Worm (Caenorhabditis elegans) whole organism, L1 larva: Measurements from ENCODE around the gene vglu-3.
A peak's percentile ranks its signal among the peaks of the same experiment; 100 is the strongest.

Source experiments
- C16A3.4 ChIP-seq: fragments of 150-350 bp; optimal IDR thresholded peaks from 2 replicates; lab custom pipeline; 2014; ENCODE audit warnings: missing biosample characterization, missing genetic modification characterization
- C34B4.2 ChIP-seq: sonication (generic microtip); optimal IDR thresholded peaks from 2 replicates; lab custom pipeline; 2017; ENCODE audit warnings: mild to moderate bottlenecking, missing genetic modification characterization, missing compliant biosample characterization
- F16B12.6 ChIP-seq: fragments of 150-350 bp; optimal IDR thresholded peaks from 2 replicates; lab custom pipeline; 2014; ENCODE audit warnings: missing biosample characterization, missing genetic modification characterization
- alr-1 ChIP-seq: fragments of 200-800 bp; sonication (Bioruptor generic); optimal IDR thresholded peaks from 2 replicates; lab custom pipeline; 2018; ENCODE audit warnings: borderline replicate concordance, mild to moderate bottlenecking, missing genetic modification characterization, missing compliant biosample characterization
- aly-2 ChIP-seq: fragments of 150-350 bp; optimal IDR thresholded peaks from 2 replicates; lab custom pipeline; 2014; ENCODE audit warnings: missing biosample characterization, missing genetic modification characterization
- ceh-82 ChIP-seq, 3 experiments: fragments of 150-350 bp in 1 of 3; sonication (generic microtip) in 2 of 3; optimal IDR thresholded peaks; 2 replicates each; lab custom pipeline; 2014 to 2017; ENCODE audit warnings: missing biosample characterization in 3 of 3, missing genetic modification characterization in 3 of 3
- ces-1 ChIP-seq: fragments of 150-350 bp; optimal IDR thresholded peaks from 2 replicates; lab custom pipeline; 2014; ENCODE audit warnings: missing biosample characterization, missing genetic modification reagents, missing genetic modification characterization
- efl-1 ChIP-seq, 4 experiments: fragments of 150-350 bp; optimal IDR thresholded peaks in 3 of 4; peaks in 1 of 4; 1 replicate in 1 of 4; 2 replicates in 3 of 4; lab custom pipeline; 2014; ENCODE audit warnings: missing biosample characterization in 2 of 4, missing genetic modification characterization in 2 of 4, missing genetic modification reagents in 2 of 4
- egl-27 ChIP-seq, 2 experiments: fragments of 150-350 bp in 1 of 2; sonication (generic microtip); optimal IDR thresholded peaks; 3 replicates each; lab custom pipeline; 2017 to 2018; ENCODE audit warnings: missing biosample characterization in 2 of 2, missing genetic modification characterization in 2 of 2, missing genetic modification reagents in 2 of 2
- elt-3 ChIP-seq, 6 experiments: fragments of 150-350 bp in 1 of 6; sonication (generic microtip); optimal IDR thresholded peaks; 2 replicates each; lab custom pipeline; 2017 to 2018; ENCODE audit warnings: missing biosample characterization in 6 of 6, missing genetic modification characterization in 6 of 6, inconsistent platforms in 1 of 6
- fkh-4 ChIP-seq: sonication (generic microtip); optimal IDR thresholded peaks from 2 replicates; lab custom pipeline; 2016; ENCODE audit warnings: missing compliant biosample characterization, missing genetic modification characterization, borderline replicate concordance
- irx-1 ChIP-seq: sonication (generic microtip); optimal IDR thresholded peaks from 2 replicates; lab custom pipeline; 2016; ENCODE audit warnings: missing genetic modification characterization, missing compliant biosample characterization
- jun-1 ChIP-seq: fragments of 150-350 bp; optimal IDR thresholded peaks from 2 replicates; lab custom pipeline; 2014; ENCODE audit warnings: missing biosample characterization, missing genetic modification reagents, missing genetic modification characterization
- lin-13 ChIP-seq: fragments of 150-350 bp; optimal IDR thresholded peaks from 2 replicates; lab custom pipeline; 2014; ENCODE audit warnings: missing biosample characterization, missing genetic modification reagents, missing genetic modification characterization
- lin-14 ChIP-seq: fragments of 200-800 bp; sonication (Bioruptor generic); optimal IDR thresholded peaks from 2 replicates; lab custom pipeline; 2018; ENCODE audit warnings: mild to moderate bottlenecking, missing genetic modification characterization, moderate library complexity, missing compliant biosample characterization
- lin-15B ChIP-seq: fragments of 150-350 bp; sonication (generic microtip); optimal IDR thresholded peaks from 3 replicates; lab custom pipeline; 2014; ENCODE audit warnings: missing biosample characterization, missing genetic modification characterization
- lin-35 ChIP-seq, 2 experiments: fragments of 150-350 bp; optimal IDR thresholded peaks; 2 replicates each; lab custom pipeline; 2014; ENCODE audit warnings: missing biosample characterization in 2 of 2, missing genetic modification characterization in 2 of 2, missing genetic modification reagents in 2 of 2
- lin-39 ChIP-seq: fragments of 150-350 bp; optimal IDR thresholded peaks from 2 replicates; lab custom pipeline; 2014; ENCODE audit warnings: missing biosample characterization, missing genetic modification reagents, missing genetic modification characterization
- lir-3 ChIP-seq: sonication (generic microtip); optimal IDR thresholded peaks from 2 replicates; lab custom pipeline; 2016; ENCODE audit warnings: mild to moderate bottlenecking, missing genetic modification characterization, moderate library complexity, missing compliant biosample characterization; ENCODE audit not compliant: poor library complexity
- mep-1 ChIP-seq: fragments of 150-350 bp; optimal IDR thresholded peaks from 2 replicates; lab custom pipeline; 2014; ENCODE audit warnings: missing biosample characterization, missing genetic modification characterization
- nhr-11 ChIP-seq: fragments of 150-350 bp; optimal IDR thresholded peaks from 2 replicates; lab custom pipeline; 2014; ENCODE audit warnings: missing biosample characterization, missing genetic modification characterization
- nhr-237 ChIP-seq: fragments of 150-350 bp; optimal IDR thresholded peaks from 2 replicates; lab custom pipeline; 2014; ENCODE audit warnings: missing biosample characterization, missing genetic modification characterization
- nhr-28 ChIP-seq: fragments of 150-350 bp; optimal IDR thresholded peaks from 2 replicates; lab custom pipeline; 2014; ENCODE audit warnings: missing biosample characterization, missing genetic modification characterization
- nhr-47 ChIP-seq: sonication (generic microtip); optimal IDR thresholded peaks from 2 replicates; lab custom pipeline; 2016; ENCODE audit warnings: mild to moderate bottlenecking, missing genetic modification characterization, moderate library complexity, missing compliant biosample characterization
- nhr-71 ChIP-seq: sonication (generic microtip); optimal IDR thresholded peaks from 2 replicates; lab custom pipeline; 2016; ENCODE audit warnings: mild to moderate bottlenecking, missing genetic modification characterization, moderate library complexity, missing compliant biosample characterization
- nhr-85 ChIP-seq: sonication (generic microtip); peaks from one replicate; lab custom pipeline; 2016; ENCODE audit warnings: missing genetic modification characterization, inconsistent platforms, missing compliant biosample characterization
- rnt-1 ChIP-seq: sonication (generic microtip); optimal IDR thresholded peaks from 2 replicates; lab custom pipeline; 2016; ENCODE audit warnings: mild to moderate bottlenecking, missing genetic modification characterization, moderate library complexity, missing compliant biosample characterization
- skn-1 ChIP-seq: fragments of 150-350 bp; optimal IDR thresholded peaks from 2 replicates; lab custom pipeline; 2014; ENCODE audit warnings: missing biosample characterization, missing genetic modification characterization
- snu-23 ChIP-seq: sonication (generic microtip); optimal IDR thresholded peaks from 2 replicates; lab custom pipeline; 2016; ENCODE audit warnings: missing genetic modification characterization, missing compliant biosample characterization
- tbx-2 ChIP-seq: sonication (generic microtip); optimal IDR thresholded peaks from 2 replicates; lab custom pipeline; 2016; ENCODE audit warnings: missing genetic modification characterization, missing compliant biosample characterization
- unc-130 ChIP-seq: fragments of 150-350 bp; optimal IDR thresholded peaks from 2 replicates; lab custom pipeline; 2017; ENCODE audit warnings: missing biosample characterization, missing genetic modification characterization, inconsistent platforms
- unc-62 ChIP-seq: fragments of 150-350 bp; optimal IDR thresholded peaks from 2 replicates; lab custom pipeline; 2014; ENCODE audit warnings: missing biosample characterization, missing genetic modification reagents, missing genetic modification characterization
- unc-86 ChIP-seq: sonication (generic microtip); optimal IDR thresholded peaks from 2 replicates; lab custom pipeline; 2016; ENCODE audit warnings: missing genetic modification characterization, missing compliant biosample characterization
- unc-98 ChIP-seq: fragments of 200-800 bp; sonication (Bioruptor generic); IDR thresholded peaks from 2 replicates; pipeline ENCODE4 v1.3.6; 2022; ENCODE audit warnings: missing genetic modification characterization, missing compliant biosample characterization
- ztf-4 ChIP-seq: fragments of 150-350 bp; optimal IDR thresholded peaks from 2 replicates; lab custom pipeline; 2014; ENCODE audit warnings: missing biosample characterization, missing genetic modification characterization

Gene vglu-3

ce11 chrIII:10290541-10290940, 9.6 kb upstream of the vglu-3 start (continued):
- TF ChIP-seq mep-1, result no peak

ce11 chrIII:10293362-10293761, 6.8 kb upstream of the vglu-3 start:
- peak; percentile 72 for TF ChIP-seq nhr-85 (tag; lab: Kevin White, UChicago)
- TF ChIP-seq C16A3.4 (tag; lab: Kevin White, UChicago), result no peak
- TF ChIP-seq nhr-71, result no peak
- peak in 2 of 6 experiments; percentile 32 to 78 for TF ChIP-seq elt-3 (tag; optimal IDR thresholded peaks at IDR 0.05; lab: Kevin White, UChicago)

DNA sequence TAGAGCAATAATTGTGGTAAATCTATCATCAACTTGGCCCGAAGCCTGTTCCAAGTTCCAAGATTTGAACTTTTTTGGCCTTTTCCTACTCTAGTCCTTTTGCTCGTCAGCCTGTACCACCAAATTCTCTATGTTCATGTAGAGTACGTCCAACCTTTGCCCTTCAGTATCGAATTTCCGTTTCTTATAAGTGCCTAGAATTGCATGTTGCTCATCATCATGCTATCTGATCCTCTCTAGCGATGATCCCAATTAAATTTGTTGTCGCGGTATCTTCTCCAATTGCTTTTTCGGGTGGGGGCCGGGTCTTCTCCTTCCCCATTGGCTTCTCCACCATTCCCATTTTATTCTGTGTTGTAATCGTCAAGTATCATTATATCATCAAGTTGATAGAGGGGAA, 6.2 kb upstream of the vglu-3 start:
- TF ChIP-seq skn-1 (tag; lab: Kevin White, UChicago), result no peak
- TF ChIP-seq fkh-4, result no peak
- TF ChIP-seq ztf-4, result no peak
- no peak for TF ChIP-seq efl-1 (optimal IDR thresholded peaks at IDR 0.05; lab: Kevin White, UChicago)
- TF ChIP-seq efl-1 (GFP tag; optimal IDR thresholded peaks at IDR 0.05 in 1 of 2; lab: Kevin White, UChicago), result no peak

ce11 chrIII:10294837-10295236, 5.3 kb upstream of the vglu-3 start, which contains the start of gene vglu-2:
Gene vglu-2, plus strand, starts transcription at chrIII:10295137.
- TF ChIP-seq nhr-28 (tag; lab: Kevin White, UChicago) (no peak), ceh-82 (tag; optimal IDR thresholded peaks at IDR 0.05; lab: Kevin White, UChicago) (no peak), nhr-47 (tag; lab: Kevin White, UChicago) (no peak), nhr-11 (tag; lab: Kevin White, UChicago) (no peak), nhr-237 (no peak), C34B4.2 (tag; lab: Kevin White, UChicago) (no peak), alr-1 (tag; lab: Kevin White, UChicago) (no peak), aly-2 (tag; lab: Kevin White, UChicago) (no peak), egl-27 (tag; optimal IDR thresholded peaks at IDR 0.05; lab: Kevin White, UChicago) (no peak), lin-14 (no peak), unc-130 (tag; lab: Kevin White, UChicago) (no peak), ces-1 (no peak), rnt-1 (tag; lab: Kevin White, UChicago) (no peak)

- TF ChIP-seq irx-1 (tag; lab: Kevin White, UChicago) (no peak), lin-35 (GFP tag; optimal IDR thresholded peaks at IDR 0.05; lab: Kevin White, UChicago) (no peak), nhr-85 (tag; lab: Kevin White, UChicago) (peak; percentile 67), lir-3 (no peak), elt-3 (tag; optimal IDR thresholded peaks at IDR 0.05; lab: Kevin White, UChicago) (peak in 1 of 6 experiments; percentile 5), snu-23 (GFP tag; lab: Kevin White, UChicago) (no peak), F16B12.6 (tag; lab: Kevin White, UChicago) (no peak), lin-13 (GFP tag; lab: Kevin White, UChicago) (no peak), lin-15B (tag; lab: Kevin White, UChicago) (no peak), lin-39 (tag; lab: Kevin White, UChicago) (no peak), jun-1 (tag; lab: Kevin White, UChicago) (no peak), tbx-2 (tag; lab: Kevin White, UChicago) (no peak), unc-86 (no peak), C34B4.2 (tag; lab: Kevin White, UChicago) (no peak), skn-1 (tag; lab: Kevin White, UChicago) (no peak), unc-98 (GFP tag; lab: Robert Waterston, UW) (no peak), nhr-237 (no peak), unc-62 (GFP tag; lab: Kevin White, UChicago) (no peak)
Measured at ce11 chrIII:10296904-10297303, 3.3 kb upstream of the vglu-3 start.
